Fruit fly (Drosophila melanogaster): ENCODE results near the gene Osi5.
A peak's percentile ranks its signal among the peaks of the same experiment; 100 is the strongest.

Osi5 gene

DNA sequence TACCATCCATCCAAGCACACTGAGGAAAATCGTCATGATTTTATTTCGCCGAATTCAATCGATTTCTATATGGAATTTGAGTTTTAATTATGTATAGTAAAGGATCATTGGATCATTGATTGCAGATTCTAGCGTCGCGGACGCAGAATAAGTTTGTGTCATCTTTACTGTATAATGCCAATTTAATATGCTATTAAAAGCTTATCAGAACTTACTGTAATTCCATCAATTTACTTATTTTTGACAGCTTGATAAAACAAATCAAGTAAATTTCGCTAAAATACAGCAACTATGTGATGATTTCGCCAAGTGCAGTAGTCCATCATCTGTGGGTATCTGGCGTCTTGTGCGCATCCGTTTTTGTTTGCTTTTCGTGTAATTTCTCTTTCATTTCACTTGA lies 5.8 kb downstream of the Osi5 start (continued):
- TF ChIP-seq pros (GFP tag; optimal IDR thresholded peaks at IDR 0.05) (no peak), Awh (GFP tag; IDR thresholded peaks at IDR 0.05) (no peak), Atf6 (GFP tag; IDR thresholded peaks at IDR 0.05) (no peak), tap (tag; optimal IDR thresholded peaks at IDR 0.05) (peak; percentile 32), nmo (GFP tag; optimal IDR thresholded peaks at IDR 0.05) (peak; percentile 15), CG7928 (GFP tag; optimal IDR thresholded peaks at IDR 0.05) (no peak), croc (GFP tag; conservative IDR thresholded peaks at IDR 0.05) (no peak), ftz-f1 (GFP tag; optimal IDR thresholded peaks at IDR 0.05) (no peak), CG14014 (GFP tag; IDR thresholded peaks at IDR 0.05) (no peak), al (GFP tag; IDR thresholded peaks at IDR 0.05) (no peak), CG12391 (tag; optimal IDR thresholded peaks at IDR 0.05) (no peak), CG15073 (GFP tag; optimal IDR thresholded peaks at IDR 0.05) (no peak), CG6791 (GFP tag; IDR thresholded peaks at IDR 0.05; ENCODE audit: partially characterized antibody) (no peak), row (GFP tag; IDR thresholded peaks at IDR 0.05) (0 out of 3 replicates have a peak, but pooled peaks have one; percentile 8), CG5953 (GFP tag; IDR thresholded peaks at IDR 0.05) (no peak), unc-4 (GFP tag; IDR thresholded peaks at IDR 0.05; ENCODE audit: partially characterized antibody) (no peak), dm (GFP tag; optimal IDR thresholded peaks at IDR 0.05) (no peak), klu (GFP tag; IDR thresholded peaks at IDR 0.05) (no peak), dmrt99B (tag; optimal IDR thresholded peaks at IDR 0.05) (peak; percentile 63), cato (GFP tag; optimal IDR thresholded peaks at IDR 0.05; ENCODE audit: borderline replicate concordance) (no peak)

DNA sequence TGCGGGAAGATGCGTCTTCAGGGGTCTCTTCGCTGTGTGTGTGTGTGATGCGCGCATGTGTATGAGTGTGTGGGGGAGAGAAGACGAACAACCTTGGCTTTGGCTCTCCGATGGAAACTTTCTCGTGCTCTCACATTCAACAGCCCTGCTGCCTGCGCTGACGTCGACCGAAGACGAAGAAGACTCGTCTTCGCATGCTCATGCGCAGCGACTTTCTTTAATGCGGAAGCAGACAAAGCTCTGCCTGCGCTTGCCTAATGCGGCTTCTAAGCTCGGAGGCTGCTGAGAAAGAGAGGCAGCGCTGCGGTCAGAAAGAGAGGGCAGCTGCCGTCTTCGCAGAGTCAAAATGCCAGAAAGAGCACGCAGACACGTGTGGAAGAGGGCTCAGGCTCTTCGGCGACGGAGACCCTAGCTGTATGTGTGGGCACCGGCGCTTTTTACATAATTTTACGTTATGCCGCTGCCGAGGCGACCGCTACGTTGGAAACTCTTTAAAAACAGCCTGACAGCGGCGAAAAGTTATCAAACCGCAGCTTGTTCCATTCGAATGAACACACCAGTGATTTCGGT lies 7.0 kb downstream of the Osi5 start, which contains the start of gene Osi6:
Gene Osi6 (plus strand): TSS at position 520 of the 570 bp plus-strand sequence.
- TF ChIP-seq CG8765 (GFP tag; IDR thresholded peaks at IDR 0.05) (no peak), toy (GFP tag; IDR thresholded peaks at IDR 0.05) (no peak), CG11456 (GFP tag; IDR thresholded peaks at IDR 0.05) (no peak), CG10543 (GFP tag; optimal IDR thresholded peaks at IDR 0.05) (no peak), Camta (GFP tag; optimal IDR thresholded peaks at IDR 0.05) (no peak), CG3163 (GFP tag; optimal IDR thresholded peaks at IDR 0.05) (peak; percentile 33), grn (GFP tag; optimal IDR thresholded peaks at IDR 0.05) (no peak), Usf (GFP tag; optimal IDR thresholded peaks at IDR 0.05) (no peak), cg (GFP tag; optimal IDR thresholded peaks at IDR 0.05) (peak; percentile 46), ssp (GFP tag; IDR thresholded peaks at IDR 0.05) (no peak), fd102C (GFP tag; optimal IDR thresholded peaks at IDR 0.05) (no peak), Pdp1 (GFP tag; optimal IDR thresholded peaks at IDR 0.05) (peak in 1 of 2 experiments; percentile 40), Dek (tag; optimal IDR thresholded peaks at IDR 0.05) (no peak), CG4617 (GFP tag; optimal IDR thresholded peaks at IDR 0.05; ENCODE audit: borderline replicate concordance) (no peak), bcd (GFP tag; optimal IDR thresholded peaks at IDR 0.05) (no peak), luna (GFP tag; optimal IDR thresholded peaks at IDR 0.05) (no peak), CG13424 (tag; optimal IDR thresholded peaks at IDR 0.05) (no peak), trh (GFP tag; optimal IDR thresholded peaks at IDR 0.05) (no peak), CG3838 (GFP tag; optimal IDR thresholded peaks at IDR 0.05) (no peak), CG11247 (GFP tag; IDR thresholded peaks at IDR 0.05) (no peak), twi (tag; optimal IDR thresholded peaks at IDR 0.05) (no peak), CG11085 (GFP tag; IDR thresholded peaks at IDR 0.05) (no peak), CG11504 (tag; optimal IDR thresholded peaks at IDR 0.05) (no peak), Adf1 (GFP tag; IDR thresholded peaks at IDR 0.05) (no peak), HHEX (GFP tag; optimal IDR thresholded peaks at IDR 0.05) (no peak), CG4424 (GFP tag; optimal IDR thresholded peaks at IDR 0.05) (no peak), B-H2 (GFP tag; optimal IDR thresholded peaks at IDR 0.05) (no peak), schlank (tag; optimal IDR thresholded peaks at IDR 0.05) (no peak), run (tag; optimal IDR thresholded peaks at IDR 0.05) (no peak), Hsf (GFP tag; optimal IDR thresholded peaks at IDR 0.05) (no peak), Trl (optimal IDR thresholded peaks at IDR 0.05) (peak in 1 of 2 experiments; percentile 30), Trl (GFP tag; optimal IDR thresholded peaks at IDR 0.05) (no peak)

Data from whole organism, embryonic.